Fruit fly (Drosophila melanogaster) whole organism, pupa: ENCODE results near the gene grnd.

Experiments used
- CG10348 ChIP-seq: fragments of 200-800 bp; sonication (Bioruptor generic); IDR thresholded peaks from 2 replicates; pipeline ENCODE4 v1.3.6; 2022; ENCODE audit warnings: missing biosample characterization, missing genetic modification characterization
- CG12605 ChIP-seq: fragments of 200-800 bp; sonication (Bioruptor generic); IDR thresholded peaks from 2 replicates; pipeline ENCODE4 v1.3.6; 2022; ENCODE audit warnings: missing biosample characterization, missing genetic modification characterization
- CG13204 ChIP-seq: fragments of 200-800 bp; sonication (Bioruptor generic); optimal IDR thresholded peaks from 2 replicates; lab custom pipeline; 2018; ENCODE audit warnings: missing biosample characterization, mild to moderate bottlenecking, missing genetic modification characterization, moderate library complexity
- CG14655 ChIP-seq: fragments of 200-800 bp; sonication (Bioruptor generic); optimal IDR thresholded peaks from 3 replicates; lab custom pipeline; 2017; ENCODE audit warnings: mild to moderate bottlenecking, missing biosample characterization, missing genetic modification reagents, missing genetic modification characterization
- CG8159 ChIP-seq: fragments of 200-800 bp; sonication (Bioruptor generic); optimal IDR thresholded peaks from 3 replicates; lab custom pipeline; 2018; ENCODE audit warnings: missing biosample characterization, mild to moderate bottlenecking, missing genetic modification characterization, moderate library complexity
- CG8301 ChIP-seq: fragments of 200-800 bp; sonication (Bioruptor generic); optimal IDR thresholded peaks from 2 replicates; lab custom pipeline; 2018; ENCODE audit warnings: missing biosample characterization, mild to moderate bottlenecking, missing genetic modification characterization
- CG9948 ChIP-seq: fragments of 200-800 bp; sonication (Bioruptor generic); optimal IDR thresholded peaks from 2 replicates; lab custom pipeline; 2018; ENCODE audit warnings: missing biosample characterization, mild to moderate bottlenecking, missing genetic modification characterization, moderate library complexity
- D1 ChIP-seq: fragments of 200-800 bp; sonication (Bioruptor generic); optimal IDR thresholded peaks from 2 replicates; lab custom pipeline; 2018; ENCODE audit warnings: missing biosample characterization, mild to moderate bottlenecking, missing genetic modification characterization, moderate library complexity
- Ets98B ChIP-seq: fragments of 200-800 bp; sonication (Bioruptor generic); IDR thresholded peaks from 2 replicates; pipeline ENCODE4 v1.3.6; 2022; ENCODE audit warnings: missing biosample characterization, missing genetic modification characterization
- gl ChIP-seq: fragments of 200-800 bp; sonication (Bioruptor generic); optimal IDR thresholded peaks from 2 replicates; lab custom pipeline; 2018; ENCODE audit warnings: missing biosample characterization, mild to moderate bottlenecking, missing genetic modification characterization
- rn ChIP-seq: fragments of 200-800 bp; sonication (Bioruptor generic); IDR thresholded peaks from 2 replicates; pipeline ENCODE4 v1.3.6; 2022; ENCODE audit warnings: missing biosample characterization, missing genetic modification characterization

dm6 chr2L:18442903-18443608 is 42.2 kb upstream of the grnd start, which contains the start of gene RpS26:
- TF ChIP-seq CG8301 (tag; lab: Kevin White, UChicago) (no peak), CG13204 (GFP tag; lab: Kevin White, UChicago) (no peak), CG8159 (no peak), D1 (tag; lab: Kevin White, UChicago) (no peak), CG14655 (GFP tag; lab: Kevin White, UChicago) (no peak), CG9948 (tag; lab: Kevin White, UChicago) (peak; percentile 23), CG12605 (GFP tag; lab: Robert Waterston, UW) (no peak), Ets98B (no peak), rn (GFP tag; lab: Robert Waterston, UW) (no peak), gl (tag; lab: Kevin White, UChicago) (no peak), CG10348 (no peak)
